Worm (Caenorhabditis elegans) whole organism, L3 larva: ENCODE measurements around the gene ric-7.

ENCODE experiments used
- nhr-11 ChIP-seq: fragments of 150-350 bp; optimal IDR thresholded peaks from 2 replicates; lab custom pipeline; 2014; ENCODE audit warnings: missing biosample characterization, missing genetic modification characterization
- pha-4 ChIP-seq: fragments of 150-350 bp; optimal IDR thresholded peaks from 2 replicates; lab custom pipeline; 2014; ENCODE audit warnings: missing biosample characterization, missing genetic modification reagents, missing genetic modification characterization
- unc-62 ChIP-seq: fragments of 150-350 bp; sonication (generic microtip); optimal IDR thresholded peaks from 4 replicates; lab custom pipeline; 2014; ENCODE audit warnings: missing biosample characterization, missing genetic modification reagents, missing genetic modification characterization

DNA sequence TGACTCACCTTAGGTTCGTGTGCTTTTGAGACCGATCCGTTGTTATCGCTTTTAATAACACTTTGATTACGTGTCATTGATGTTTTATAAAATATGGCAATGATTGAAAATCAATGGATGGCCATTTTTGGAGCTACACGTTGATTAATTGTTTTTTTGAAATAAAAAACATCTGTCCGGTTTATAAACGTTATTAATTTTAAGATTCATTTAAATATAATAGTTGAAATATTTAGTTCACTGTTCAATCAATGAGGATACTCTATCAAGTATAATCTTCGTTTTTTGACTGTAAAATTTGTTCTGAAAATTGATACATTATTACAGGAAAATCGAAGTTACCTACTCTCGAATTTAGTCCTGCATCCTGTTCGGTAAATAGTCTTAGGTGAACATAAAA, 47.5 kb downstream of the ric-7 start, which contains the start of gene R10D12.10:
- TF ChIP-seq unc-62 (GFP tag; lab: Kevin White, UChicago) (no peak), nhr-11 (tag; lab: Kevin White, UChicago) (no peak), pha-4 (tag; lab: Kevin White, UChicago) (no peak)
